Fruit fly (Drosophila melanogaster) whole organism, embryonic: ENCODE measurements around the gene tst.

ENCODE experiments used
- Abd-B ChIP-seq: fragments of 200-800 bp; sonication (Bioruptor generic); optimal IDR thresholded peaks from 2 replicates; lab custom pipeline; 2018; ENCODE audit warnings: missing biosample characterization, mild to moderate bottlenecking, missing genetic modification characterization, moderate library complexity
- C15 ChIP-seq: fragments of 200-800 bp; sonication (Bioruptor generic); IDR thresholded peaks from 3 replicates; pipeline ENCODE4 v1.3.6; 2022; ENCODE audit warnings: missing biosample characterization, missing genetic modification characterization
- CG10267 ChIP-seq: fragments of 200-800 bp; sonication (Bioruptor generic); optimal IDR thresholded peaks from 2 replicates; lab custom pipeline; 2018; ENCODE audit warnings: missing biosample characterization, mild to moderate bottlenecking, missing genetic modification characterization, moderate library complexity
- CG10321 ChIP-seq: fragments of 200-800 bp; sonication (Bioruptor generic); IDR thresholded peaks from 2 replicates; pipeline ENCODE4 v1.3.6; 2022; ENCODE audit warnings: missing biosample characterization, missing genetic modification characterization
- CG11247 ChIP-seq: fragments of 200-800 bp; sonication (Bioruptor generic); IDR thresholded peaks from 2 replicates; pipeline ENCODE4 v1.3.6; 2022; ENCODE audit warnings: missing biosample characterization, missing genetic modification characterization
- CG12391 ChIP-seq: fragments of 200-800 bp; sonication (Bioruptor generic); optimal IDR thresholded peaks from 3 replicates; lab custom pipeline; 2018; ENCODE audit warnings: missing biosample characterization, mild to moderate bottlenecking, missing genetic modification characterization, moderate library complexity
- CG13123 ChIP-seq: fragments of 200-800 bp; sonication (Bioruptor generic); optimal IDR thresholded peaks from 2 replicates; lab custom pipeline; 2016; ENCODE audit warnings: missing biosample characterization, missing genetic modification characterization
- CG14860 ChIP-seq: fragments of 200-800 bp; sonication (Bioruptor generic); IDR thresholded peaks from 3 replicates; pipeline ENCODE4 v1.3.6; 2022; ENCODE audit warnings: missing biosample characterization, missing genetic modification characterization; ENCODE audit not compliant: partially characterized antibody
- CG15601 ChIP-seq: fragments of 200-800 bp; sonication (Bioruptor generic); optimal IDR thresholded peaks from 3 replicates; lab custom pipeline; 2019; ENCODE audit warnings: missing biosample characterization, mild to moderate bottlenecking, missing genetic modification characterization, moderate library complexity
- CG1647 ChIP-seq: fragments of 200-800 bp; sonication (Bioruptor generic); optimal IDR thresholded peaks from 3 replicates; lab custom pipeline; 2016; ENCODE audit warnings: missing biosample characterization, missing genetic modification characterization
- CG16813 ChIP-seq: fragments of 200-800 bp; sonication (Bioruptor generic); IDR thresholded peaks from 3 replicates; pipeline ENCODE4 v1.3.6; 2022; ENCODE audit warnings: missing biosample characterization, missing genetic modification characterization; ENCODE audit not compliant: partially characterized antibody
- CG1832 ChIP-seq: fragments of 200-800 bp; sonication (Bioruptor generic); optimal IDR thresholded peaks from 2 replicates; lab custom pipeline; 2017; ENCODE audit warnings: missing biosample characterization, mild to moderate bottlenecking, missing genetic modification characterization, inconsistent platforms
- CG3065 ChIP-seq: fragments of 200-800 bp; sonication (Bioruptor generic); optimal IDR thresholded peaks from 2 replicates; lab custom pipeline; 2016; ENCODE audit warnings: missing biosample characterization, missing genetic modification characterization
- CG31441 ChIP-seq: fragments of 200-800 bp; sonication (Bioruptor generic); IDR thresholded peaks from 2 replicates; pipeline ENCODE4 v1.3.6; 2022; ENCODE audit warnings: missing biosample characterization, missing genetic modification characterization
- CG32772 ChIP-seq: fragments of 200-800 bp; sonication (Bioruptor generic); IDR thresholded peaks from 2 replicates; pipeline ENCODE4 v1.3.6; 2022; ENCODE audit warnings: missing biosample characterization, missing genetic modification characterization
- CG4282 ChIP-seq: fragments of 200-800 bp; sonication (Bioruptor generic); optimal IDR thresholded peaks from 2 replicates; lab custom pipeline; 2016; ENCODE audit warnings: missing biosample characterization, missing genetic modification characterization
- CG4854 ChIP-seq: fragments of 200-800 bp; sonication (Bioruptor generic); optimal IDR thresholded peaks from 2 replicates; lab custom pipeline; 2016; ENCODE audit warnings: missing biosample characterization, missing genetic modification characterization, inconsistent platforms
- CG6689 ChIP-seq: fragments of 200-800 bp; sonication (Bioruptor generic); IDR thresholded peaks from 2 replicates; pipeline ENCODE4 v1.3.6; 2022; ENCODE audit warnings: missing biosample characterization, missing genetic modification characterization
- CG7271 ChIP-seq: fragments of 200-800 bp; sonication (Bioruptor generic); optimal IDR thresholded peaks from 2 replicates; lab custom pipeline; 2018; ENCODE audit warnings: missing biosample characterization, mild to moderate bottlenecking, missing genetic modification characterization, moderate library complexity
- CG7745 ChIP-seq: fragments of 200-800 bp; sonication (Bioruptor generic); optimal IDR thresholded peaks from 2 replicates; lab custom pipeline; 2018; ENCODE audit warnings: missing biosample characterization, mild to moderate bottlenecking, missing genetic modification characterization, moderate library complexity
- CG8944 ChIP-seq: fragments of 200-800 bp; sonication (Bioruptor generic); optimal IDR thresholded peaks from 3 replicates; lab custom pipeline; 2016; ENCODE audit warnings: missing biosample characterization, missing genetic modification characterization
- Dbx ChIP-seq: fragments of 200-800 bp; sonication (Bioruptor generic); IDR thresholded peaks from 3 replicates; pipeline ENCODE4 v1.3.6; 2022; ENCODE audit warnings: missing biosample characterization, missing genetic modification characterization
- Doc2 ChIP-seq: fragments of 200-800 bp; sonication (Bioruptor generic); IDR thresholded peaks from 2 replicates; pipeline ENCODE4 v1.3.6; 2022; ENCODE audit warnings: missing biosample characterization, missing genetic modification characterization
- Fer1 ChIP-seq: fragments of 200-800 bp; sonication (Bioruptor generic); optimal IDR thresholded peaks from 2 replicates; lab custom pipeline; 2017; ENCODE audit warnings: missing biosample characterization, mild to moderate bottlenecking, missing genetic modification characterization
- Fer3 ChIP-seq: fragments of 200-800 bp; sonication (Bioruptor generic); optimal IDR thresholded peaks from 2 replicates; lab custom pipeline; 2018; ENCODE audit warnings: missing biosample characterization, mild to moderate bottlenecking, missing genetic modification characterization, moderate library complexity
- H15 ChIP-seq: fragments of 200-800 bp; sonication (Bioruptor generic); IDR thresholded peaks from 3 replicates; pipeline ENCODE4 v1.3.6; 2022; ENCODE audit warnings: missing biosample characterization, missing genetic modification characterization
- Jarid2 ChIP-seq: fragments of 200-800 bp; sonication (Bioruptor generic); optimal IDR thresholded peaks from 3 replicates; lab custom pipeline; 2017; ENCODE audit warnings: mild to moderate bottlenecking, missing biosample characterization, missing genetic modification reagents, missing genetic modification characterization
- Mrtf ChIP-seq: fragments of 200-800 bp; sonication (Bioruptor generic); IDR thresholded peaks from 3 replicates; pipeline ENCODE4 v1.3.6; 2022; ENCODE audit warnings: missing biosample characterization, missing genetic modification characterization
- Scr ChIP-seq: fragments of 200-800 bp; sonication (Bioruptor generic); IDR thresholded peaks from 2 replicates; pipeline ENCODE4 v1.3.6; 2022; ENCODE audit warnings: missing biosample characterization, missing genetic modification characterization; ENCODE audit not compliant: partially characterized antibody
- Xrp1 ChIP-seq: fragments of 200-800 bp; sonication (Bioruptor generic); IDR thresholded peaks from 2 replicates; pipeline ENCODE4 v1.3.6; 2022; ENCODE audit warnings: missing biosample characterization, missing genetic modification characterization
- ap ChIP-seq: fragments of 200-800 bp; sonication (Bioruptor generic); IDR thresholded peaks from 2 replicates; pipeline ENCODE4 v1.3.6; 2022; ENCODE audit warnings: missing biosample characterization, missing genetic modification characterization
- bigmax ChIP-seq: fragments of 200-800 bp; sonication (Bioruptor generic); optimal IDR thresholded peaks from 2 replicates; lab custom pipeline; 2018; ENCODE audit warnings: missing biosample characterization, mild to moderate bottlenecking, missing genetic modification characterization
- crc ChIP-seq: fragments of 200-800 bp; sonication (Bioruptor generic); optimal IDR thresholded peaks from 2 replicates; lab custom pipeline; 2016; ENCODE audit warnings: missing biosample characterization, missing genetic modification characterization
- da ChIP-seq: fragments of 200-800 bp; sonication (Bioruptor generic); optimal IDR thresholded peaks from 2 replicates; lab custom pipeline; 2016; ENCODE audit warnings: missing biosample characterization, missing genetic modification characterization
- danr ChIP-seq: fragments of 200-800 bp; sonication (Bioruptor generic); IDR thresholded peaks from 2 replicates; pipeline ENCODE4 v1.3.6; 2022; ENCODE audit warnings: missing biosample characterization, missing genetic modification characterization
- dmrt11E ChIP-seq: fragments of 200-800 bp; sonication (Bioruptor generic); optimal IDR thresholded peaks from 3 replicates; lab custom pipeline; 2018; ENCODE audit warnings: missing biosample characterization, mild to moderate bottlenecking, missing genetic modification characterization, moderate library complexity
- ewg ChIP-seq: fragments of 200-800 bp; sonication (Bioruptor generic); optimal IDR thresholded peaks from 3 replicates; lab custom pipeline; 2017; ENCODE audit warnings: mild to moderate bottlenecking, missing biosample characterization, missing genetic modification reagents, missing genetic modification characterization
- exex ChIP-seq: fragments of 200-800 bp; sonication (Bioruptor generic); optimal IDR thresholded peaks from 4 replicates; lab custom pipeline; 2018; ENCODE audit warnings: missing biosample characterization, mild to moderate bottlenecking, missing genetic modification characterization, moderate library complexity
- fd102C ChIP-seq: fragments of 200-800 bp; sonication (Bioruptor generic); optimal IDR thresholded peaks from 2 replicates; lab custom pipeline; 2018; ENCODE audit warnings: missing biosample characterization, mild to moderate bottlenecking, missing genetic modification characterization, moderate library complexity
- grn ChIP-seq: fragments of 200-800 bp; sonication (Bioruptor generic); optimal IDR thresholded peaks from 3 replicates; lab custom pipeline; 2017; ENCODE audit warnings: missing biosample characterization, missing genetic modification characterization
- gsb-n ChIP-seq: fragments of 200-800 bp; sonication (Bioruptor generic); optimal IDR thresholded peaks from 3 replicates; lab custom pipeline; 2018; ENCODE audit warnings: missing biosample characterization, mild to moderate bottlenecking, missing genetic modification characterization
- h ChIP-seq: fragments of >200 bp; optimal IDR thresholded peaks from 2 replicates; lab custom pipeline; 2017
- insv ChIP-seq, 2 experiments: fragments of 200-800 bp; sonication (Bioruptor generic); optimal IDR thresholded peaks; 3 replicates each; lab custom pipeline; 2016 to 2018; ENCODE audit warnings: missing biosample characterization in 2 of 2, missing genetic modification characterization in 2 of 2
- oc ChIP-seq: fragments of 200-800 bp; sonication (Bioruptor generic); optimal IDR thresholded peaks from 2 replicates; lab custom pipeline; 2018; ENCODE audit warnings: missing biosample characterization, mild to moderate bottlenecking, missing genetic modification characterization, moderate library complexity
- pfk ChIP-seq: fragments of 200-800 bp; sonication (Bioruptor generic); optimal IDR thresholded peaks from 2 replicates; lab custom pipeline; 2018; ENCODE audit warnings: missing biosample characterization, mild to moderate bottlenecking, missing genetic modification characterization, moderate library complexity
- pita ChIP-seq: fragments of 200-800 bp; sonication (Bioruptor generic); optimal IDR thresholded peaks from 2 replicates; lab custom pipeline; 2017; ENCODE audit warnings: missing biosample characterization, mild to moderate bottlenecking, missing genetic modification characterization
- pros ChIP-seq: fragments of 200-800 bp; sonication (Bioruptor generic); optimal IDR thresholded peaks from 3 replicates; lab custom pipeline; 2019; ENCODE audit warnings: missing biosample characterization, mild to moderate bottlenecking, missing genetic modification characterization, moderate library complexity
- salm ChIP-seq: fragments of 200-800 bp; sonication (Bioruptor generic); optimal IDR thresholded peaks from 2 replicates; lab custom pipeline; 2018; ENCODE audit warnings: missing biosample characterization, mild to moderate bottlenecking, missing genetic modification characterization
- sisA ChIP-seq: fragments of 200-800 bp; sonication (Bioruptor generic); IDR thresholded peaks from 2 replicates; pipeline ENCODE4 v1.3.6; 2022; ENCODE audit warnings: missing biosample characterization, missing genetic modification characterization
- trh ChIP-seq: fragments of 200-800 bp; sonication (Bioruptor generic); optimal IDR thresholded peaks from 2 replicates; lab custom pipeline; 2016; ENCODE audit warnings: missing biosample characterization, missing genetic modification characterization
- zf30C ChIP-seq: fragments of 200-800 bp; sonication (Bioruptor generic); optimal IDR thresholded peaks from 3 replicates; lab custom pipeline; 2018; ENCODE audit warnings: missing biosample characterization, mild to moderate bottlenecking, missing genetic modification characterization

The tst gene

dm6 chr3R:23726740-23727139 is 45.9 kb downstream of the tst start (continued):
- TF ChIP-seq pfk (GFP tag; lab: Kevin White, UChicago) (no peak), C15 (GFP tag; lab: Robert Waterston, UW) (0 out of 3 replicates have a peak, but pooled peaks have one; percentile 50), Fer1 (GFP tag; lab: Kevin White, UChicago) (peak; percentile 90), crc (GFP tag; lab: Kevin White, UChicago) (peak; percentile 53), zf30C (GFP tag; lab: Kevin White, UChicago) (no peak), CG1647 (GFP tag; lab: Kevin White, UChicago) (peak; percentile 65), Dbx (GFP tag; lab: Robert Waterston, UW) (peak; percentile 92), CG15601 (no peak), CG32772 (peak; percentile 68; the same call in 1 of the 2 replicates), CG16813 (GFP tag; lab: Robert Waterston, UW) (no peak), CG8944 (GFP tag; lab: Kevin White, UChicago) (peak; percentile 16), H15 (GFP tag; lab: Robert Waterston, UW) (peak; percentile 60; the same call in 1 of the 3 replicates), CG1832 (no peak), CG10267 (peak; percentile 63), Jarid2 (GFP tag; lab: Kevin White, UChicago) (peak; percentile 60), CG12391 (tag; lab: Kevin White, UChicago) (peak; percentile 83), salm (tag; lab: Kevin White, UChicago) (peak; percentile 39), CG4854 (peak; percentile 68), Mrtf (GFP tag; lab: Robert Waterston, UW) (peak; percentile 67; the same call in 1 of the 3 replicates), Doc2 (no peak), Xrp1 (GFP tag; lab: Robert Waterston, UW) (peak; percentile 75), ewg (GFP tag; lab: Kevin White, UChicago) (no peak), da (GFP tag; lab: Kevin White, UChicago) (no peak), Scr (GFP tag; lab: Robert Waterston, UW) (no peak), CG13123 (GFP tag; lab: Kevin White, UChicago) (no peak), Abd-B (GFP tag; lab: Kevin White, UChicago) (peak; percentile 58), trh (GFP tag; lab: Kevin White, UChicago) (no peak), gsb-n (tag; lab: Kevin White, UChicago) (peak; percentile 4), h (lab: Kevin White, UChicago) (no peak), CG10321 (peak; percentile 53), CG11247 (GFP tag; lab: Robert Waterston, UW) (peak; percentile 60), ap (peak; percentile 46), CG6689 (GFP tag; lab: Robert Waterston, UW) (peak; percentile 75), oc (tag; lab: Kevin White, UChicago) (no peak), pros (GFP tag; lab: Kevin White, UChicago) (no peak), insv (GFP tag; optimal IDR thresholded peaks at IDR 0.05; lab: Kevin White, UChicago) (no peak), CG7271 (no peak), Fer3 (tag; lab: Kevin White, UChicago) (peak; percentile 90), exex (peak; percentile 54), danr (GFP tag; lab: Robert Waterston, UW) (peak; percentile 43; the same call in 1 of the 2 replicates), CG7745 (no peak), fd102C (GFP tag; lab: Kevin White, UChicago) (no peak), bigmax (GFP tag; lab: Kevin White, UChicago) (no peak), sisA (peak; percentile 72), CG31441 (GFP tag; lab: Robert Waterston, UW) (peak; percentile 77), CG3065 (peak; percentile 13), pita (no peak), CG14860 (GFP tag; lab: Robert Waterston, UW) (no peak), grn (no peak), dmrt11E (tag; lab: Kevin White, UChicago) (peak; percentile 5), CG4282 (GFP tag; lab: Kevin White, UChicago) (no peak)
